Fruit fly (Drosophila melanogaster): Measurements from ENCODE around the gene CG12219.
A peak's percentile ranks its signal among the peaks of the same experiment; 100 is the strongest.

The CG12219 gene

dm6 chrX:6291083-6291699, 9.9 kb downstream of the CG12219 start, which contains the start of the genes Rpt4 and mldr (continued):
- TF ChIP-seq Eip74EF (GFP tag; optimal IDR thresholded peaks at IDR 0.05) (no peak), Sry-β (GFP tag; optimal IDR thresholded peaks at IDR 0.05) (no peak), stc (GFP tag; IDR thresholded peaks at IDR 0.05) (no peak), eyg (GFP tag; optimal IDR thresholded peaks at IDR 0.05) (no peak), kah (GFP tag; optimal IDR thresholded peaks at IDR 0.05) (no peak), tna (GFP tag; IDR thresholded peaks at IDR 0.05; ENCODE audit: partially characterized antibody) (no peak), bab2 (GFP tag; optimal IDR thresholded peaks at IDR 0.05) (no peak), fd3F (GFP tag; optimal IDR thresholded peaks at IDR 0.05) (no peak), Neu2 (GFP tag; optimal IDR thresholded peaks at IDR 0.05; ENCODE audit: borderline replicate concordance) (no peak), CG12391 (tag; optimal IDR thresholded peaks at IDR 0.05) (no peak), Oaz (GFP tag; IDR thresholded peaks at IDR 0.05) (no peak), ken (GFP tag; IDR thresholded peaks at IDR 0.05) (no peak), nerfin-2 (GFP tag; IDR thresholded peaks at IDR 0.05; ENCODE audit: partially characterized antibody) (no peak), Atf6 (GFP tag; IDR thresholded peaks at IDR 0.05) (no peak), pfk (GFP tag; optimal IDR thresholded peaks at IDR 0.05) (no peak), E2f1 (GFP tag; IDR thresholded peaks at IDR 0.05) (no peak), CG30020 (tag; optimal IDR thresholded peaks at IDR 0.05) (no peak), CG4360 (GFP tag; IDR thresholded peaks at IDR 0.05) (no peak), CG12744 (GFP tag; optimal IDR thresholded peaks at IDR 0.05) (no peak), CG33213 (GFP tag; optimal IDR thresholded peaks at IDR 0.05) (peak; percentile 38), klu (GFP tag; IDR thresholded peaks at IDR 0.05) (no peak), da (GFP tag; optimal IDR thresholded peaks at IDR 0.05) (no peak), insv (GFP tag; optimal IDR thresholded peaks at IDR 0.05) (peak; percentile 94 to 99), CG1832 (GFP tag; optimal IDR thresholded peaks at IDR 0.05) (no peak), CG10209 (GFP tag; optimal IDR thresholded peaks at IDR 0.05) (no peak), psq (GFP tag; optimal IDR thresholded peaks at IDR 0.05) (no peak), CG17802 (tag; optimal IDR thresholded peaks at IDR 0.05) (no peak), Dfd (GFP tag; optimal IDR thresholded peaks at IDR 0.05) (no peak), CG7357 (GFP tag; IDR thresholded peaks at IDR 0.05) (no peak), Doc2 (GFP tag; IDR thresholded peaks at IDR 0.05) (no peak), Fer2 (tag; optimal IDR thresholded peaks at IDR 0.05) (no peak), tin (GFP tag; optimal IDR thresholded peaks at IDR 0.05) (no peak), h (optimal IDR thresholded peaks at IDR 0.05) (no peak), nom (GFP tag; optimal IDR thresholded peaks at IDR 0.05) (peak; percentile 19), abd-A (tag; optimal IDR thresholded peaks at IDR 0.05) (no peak), CG6654 (GFP tag; optimal IDR thresholded peaks at IDR 0.05) (no peak), Asciz (GFP tag; optimal IDR thresholded peaks at IDR 0.05) (no peak), CG8290 (GFP tag; optimal IDR thresholded peaks at IDR 0.05) (no peak), CG8290 (tag; optimal IDR thresholded peaks at IDR 0.05) (no peak), stwl (tag; optimal IDR thresholded peaks at IDR 0.05) (peak; percentile 38), CG12299 (tag; optimal IDR thresholded peaks at IDR 0.05) (no peak), Meics (GFP tag; optimal IDR thresholded peaks at IDR 0.05) (no peak), CG11093 (GFP tag; IDR thresholded peaks at IDR 0.05) (no peak), CTCF (GFP tag; optimal IDR thresholded peaks at IDR 0.05) (peak; percentile 8), CG1792 (GFP tag; optimal IDR thresholded peaks at IDR 0.05) (no peak), row (GFP tag; IDR thresholded peaks at IDR 0.05) (no peak; the same call in 2 of the 3 replicates), dm (GFP tag; optimal IDR thresholded peaks at IDR 0.05) (no peak), mld (GFP tag; IDR thresholded peaks at IDR 0.05; ENCODE audit: partially characterized antibody) (no peak), lilli (GFP tag; optimal IDR thresholded peaks at IDR 0.05) (no peak), gcm2 (GFP tag; optimal IDR thresholded peaks at IDR 0.05) (no peak), HmgZ (tag; optimal IDR thresholded peaks at IDR 0.05) (peak; percentile 61), sim (GFP tag; IDR thresholded peaks at IDR 0.05) (no peak)
